Worm (Caenorhabditis elegans): ENCODE results near the gene znf-622.
A peak's percentile ranks its signal among the peaks of the same experiment; 100 is the strongest.

znf-622 gene

DNA sequence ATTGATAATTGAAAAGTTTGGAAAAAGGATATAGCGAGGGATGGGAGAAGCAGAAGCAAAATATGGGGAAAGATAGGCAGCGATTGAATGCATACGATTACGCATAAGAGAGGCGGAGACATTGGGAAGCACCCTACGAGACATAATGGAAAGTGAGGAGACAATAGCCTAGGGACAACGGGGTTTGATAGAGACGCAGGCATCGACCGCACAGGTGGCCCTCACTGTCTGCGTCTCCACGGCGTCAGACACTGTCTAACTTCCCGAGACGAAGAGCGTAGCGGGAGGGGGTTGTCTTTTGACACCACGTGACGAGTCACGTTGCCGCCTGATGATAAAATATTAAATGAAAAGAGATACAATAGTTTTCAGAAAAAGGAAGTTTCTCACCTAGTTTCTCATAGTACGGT, 39.6 kb downstream of the znf-622 start (continued):
- TF ChIP-seq pbrm-1 (GFP tag; IDR thresholded peaks at IDR 0.05): peak; percentile 80
- no peak for TF ChIP-seq cebp-2 (GFP tag; IDR thresholded peaks at IDR 0.05)
- 0 out of 2 replicates have a peak, but pooled peaks have one; percentile 55 for TF ChIP-seq madf-3 (GFP tag; IDR thresholded peaks at IDR 0.05)
- TF ChIP-seq hsf-1 (GFP tag; IDR thresholded peaks at IDR 0.05): no peak
- peak; percentile 78 for TF ChIP-seq F22D6.2 (tag; optimal IDR thresholded peaks at IDR 0.05)
- TF ChIP-seq nfyb-1 (GFP tag; IDR thresholded peaks at IDR 0.05): peak; percentile 90
- TF ChIP-seq ceh-27 (GFP tag; optimal IDR thresholded peaks at IDR 0.05): peak; percentile 56
- TF ChIP-seq ceh-100 (GFP tag; IDR thresholded peaks at IDR 0.05): peak; percentile 51
- peak; percentile 64 for TF ChIP-seq attf-5 (GFP tag; optimal IDR thresholded peaks at IDR 0.05)
- TF ChIP-seq F55B11.4 (tag; optimal IDR thresholded peaks at IDR 0.05; ENCODE audit: borderline replicate concordance, insufficient read depth): no peak
- peak; percentile 78 for TF ChIP-seq let-526 (GFP tag; IDR thresholded peaks at IDR 0.05)
- TF ChIP-seq unc-130 (GFP tag; optimal IDR thresholded peaks at IDR 0.05): no peak
- no peak for TF ChIP-seq B0019.2 (GFP tag; conservative IDR thresholded peaks at IDR 0.05)
- TF ChIP-seq Y79H2A.3 (GFP tag; conservative IDR thresholded peaks at IDR 0.05): no peak
- no peak for TF ChIP-seq nhr-120 (GFP tag; IDR thresholded peaks at IDR 0.05)
- no peak for TF ChIP-seq athp-1 (tag; optimal IDR thresholded peaks at IDR 0.05)
- peak; percentile 97 for TF ChIP-seq zfh-2 (GFP tag; conservative IDR thresholded peaks at IDR 0.05)
- no peak for TF ChIP-seq hrde-1 (tag; optimal IDR thresholded peaks at IDR 0.05; ENCODE audit: borderline replicate concordance)
- TF ChIP-seq die-1 (tag; optimal IDR thresholded peaks at IDR 0.05): no peak

ce11 chrIII:6421473-6421872, 40.0 kb downstream of the znf-622 start:
- TF ChIP-seq B0019.2 (GFP tag; conservative IDR thresholded peaks at IDR 0.05) (no peak), Y79H2A.3 (GFP tag; conservative IDR thresholded peaks at IDR 0.05) (no peak), sptf-2 (GFP tag; optimal IDR thresholded peaks at IDR 0.05) (no peak), lir-1 (GFP tag; conservative IDR thresholded peaks at IDR 0.05) (no peak), repo-1 (tag; optimal IDR thresholded peaks at IDR 0.05) (peak; percentile 25), D2030.7 (GFP tag; IDR thresholded peaks at IDR 0.05) (no peak), lin-35 (GFP tag; optimal IDR thresholded peaks at IDR 0.05) (peak in 1 of 3 experiments; percentile 6), athp-1 (tag; optimal IDR thresholded peaks at IDR 0.05) (no peak), die-1 (tag; optimal IDR thresholded peaks at IDR 0.05) (no peak), ama-1 (optimal IDR thresholded peaks at IDR 0.05) (peak; percentile 43), ama-1 (GFP tag; optimal IDR thresholded peaks at IDR 0.05) (no peak), lsy-27 (tag; optimal IDR thresholded peaks at IDR 0.05; ENCODE audit: borderline replicate concordance, insufficient read depth) (no peak)

DNA sequence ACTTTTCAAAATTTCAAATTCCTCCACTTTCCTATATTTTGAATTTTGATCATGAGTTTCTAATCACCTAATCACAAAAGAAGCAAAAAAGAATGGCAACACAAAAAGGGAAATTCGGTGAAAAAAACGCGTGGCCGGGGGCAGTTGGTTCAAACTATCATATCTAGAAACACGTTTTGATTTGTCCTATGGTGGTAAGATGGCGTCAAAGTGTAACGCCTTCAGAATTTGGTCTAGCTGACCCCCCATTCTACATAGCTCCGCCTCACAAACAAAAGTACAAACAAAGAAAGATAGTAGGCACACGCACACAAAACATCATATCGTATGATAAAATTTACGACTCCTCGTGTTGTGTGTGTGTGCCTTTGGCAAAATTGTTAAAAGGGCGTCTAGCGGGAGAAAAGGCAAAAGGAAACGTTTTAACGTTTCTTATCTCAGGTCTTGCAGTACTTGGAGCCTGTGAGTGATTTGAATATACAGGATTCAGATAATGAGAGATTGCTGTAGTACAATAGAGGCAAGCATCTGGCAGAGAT, 40.6 kb downstream of the znf-622 start:
- no peak for TF ChIP-seq F37B4.10 (GFP tag; IDR thresholded peaks at IDR 0.05)
- peak; percentile 15; the same call in 1 of the 2 replicates for TF ChIP-seq dox-1 (GFP tag; IDR thresholded peaks at IDR 0.05)
- TF ChIP-seq lin-35 (GFP tag; optimal IDR thresholded peaks at IDR 0.05): no peak
- peak; percentile 46; the same call in 1 of the 2 replicates for TF ChIP-seq lin-26 (GFP tag; IDR thresholded peaks at IDR 0.05)
- TF ChIP-seq K12H6.12 (tag; optimal IDR thresholded peaks at IDR 0.05): no peak
- TF ChIP-seq zfh-2 (GFP tag; conservative IDR thresholded peaks at IDR 0.05): no peak
- peak; percentile 30; the same call in 1 of the 2 replicates for TF ChIP-seq hmg-1.2 (GFP tag; IDR thresholded peaks at IDR 0.05)
- peak; percentile 72 for TF ChIP-seq nhr-80 (tag; optimal IDR thresholded peaks at IDR 0.05)
- no peak for TF ChIP-seq aptf-3 (GFP tag; IDR thresholded peaks at IDR 0.05)
- no peak for TF ChIP-seq ztf-18 (tag; optimal IDR thresholded peaks at IDR 0.05)

All from whole organism, young adult.